Worm (Caenorhabditis elegans) whole organism, late embryonic: Measurements from ENCODE around the gene srr-10.
A peak's percentile ranks its signal among the peaks of the same experiment; 100 is the strongest.

Experiments used
- F13H6.1 ChIP-seq: sonication (generic microtip); optimal IDR thresholded peaks from 2 replicates; lab custom pipeline; 2016; ENCODE audit warnings: missing genetic modification characterization, missing compliant biosample characterization
- T23F11.4 ChIP-seq: fragments of 200-800 bp; sonication (Bioruptor generic); optimal IDR thresholded peaks from 2 replicates; lab custom pipeline; 2018; ENCODE audit warnings: mild to moderate bottlenecking, missing genetic modification characterization, missing compliant biosample characterization
- Y22D7AL.16 ChIP-seq: sonication (generic microtip); optimal IDR thresholded peaks from 2 replicates; lab custom pipeline; 2016; ENCODE audit warnings: missing genetic modification characterization, missing compliant biosample characterization
- ahr-1 ChIP-seq: sonication (generic microtip); optimal IDR thresholded peaks from 2 replicates; lab custom pipeline; 2016; ENCODE audit warnings: missing genetic modification characterization, missing compliant biosample characterization
- ama-1 ChIP-seq: fragments of 150-350 bp; optimal IDR thresholded peaks from 2 replicates; lab custom pipeline; 2014
- ceh-18 ChIP-seq: sonication (generic microtip); optimal IDR thresholded peaks from 2 replicates; lab custom pipeline; 2016; ENCODE audit warnings: missing genetic modification characterization, missing compliant biosample characterization
- ceh-2 ChIP-seq: sonication (generic microtip); optimal IDR thresholded peaks from 2 replicates; lab custom pipeline; 2016; ENCODE audit warnings: missing genotype, missing genetic modification characterization, missing compliant biosample characterization
- ceh-30 ChIP-seq: fragments of 150-350 bp; optimal IDR thresholded peaks from 2 replicates; lab custom pipeline; 2014; ENCODE audit warnings: missing biosample characterization, missing genetic modification characterization
- ceh-34 ChIP-seq: sonication (generic microtip); optimal IDR thresholded peaks from 2 replicates; lab custom pipeline; 2016; ENCODE audit warnings: mild to moderate bottlenecking, missing genetic modification characterization, missing compliant biosample characterization
- ceh-45 ChIP-seq: fragments of 200-800 bp; sonication (Bioruptor generic); IDR thresholded peaks from 2 replicates; pipeline ENCODE4 v1.3.6; 2022; ENCODE audit warnings: missing genetic modification reagents, missing genetic modification characterization, missing compliant biosample characterization
- ceh-48 ChIP-seq: sonication (generic microtip); optimal IDR thresholded peaks from 2 replicates; lab custom pipeline; 2016; ENCODE audit warnings: missing genetic modification characterization, inconsistent platforms, missing compliant biosample characterization
- che-1 ChIP-seq: sonication (generic microtip); optimal IDR thresholded peaks from 2 replicates; lab custom pipeline; 2016; ENCODE audit warnings: mild to moderate bottlenecking, missing genetic modification characterization, missing compliant biosample characterization
- dmd-4 ChIP-seq: sonication (generic microtip); optimal IDR thresholded peaks from 2 replicates; lab custom pipeline; 2016; ENCODE audit warnings: borderline replicate concordance, missing genetic modification characterization, missing compliant biosample characterization
- dve-1 ChIP-seq: sonication (generic microtip); optimal IDR thresholded peaks from 2 replicates; lab custom pipeline; 2017; ENCODE audit warnings: antibody characterized with exemption, mild to moderate bottlenecking, missing genetic modification characterization, missing compliant biosample characterization
- elt-4 ChIP-seq: sonication (generic microtip); optimal IDR thresholded peaks from 2 replicates; lab custom pipeline; 2016; ENCODE audit warnings: missing genetic modification characterization, missing compliant biosample characterization
- fax-1 ChIP-seq: sonication (generic microtip); optimal IDR thresholded peaks from 2 replicates; lab custom pipeline; 2016; ENCODE audit warnings: missing genotype, missing genetic modification characterization, missing compliant biosample characterization
- fkh-6 ChIP-seq: sonication (generic microtip); optimal IDR thresholded peaks from 2 replicates; lab custom pipeline; 2016; ENCODE audit warnings: missing genetic modification characterization, missing compliant biosample characterization
- hlh-13 ChIP-seq: fragments of 200-800 bp; sonication (Bioruptor generic); optimal IDR thresholded peaks from 2 replicates; lab custom pipeline; 2018; ENCODE audit warnings: mild to moderate bottlenecking, missing genetic modification characterization, missing compliant biosample characterization
- hlh-6 ChIP-seq: sonication (generic microtip); optimal IDR thresholded peaks from 2 replicates; lab custom pipeline; 2016; ENCODE audit warnings: missing genotype, missing genetic modification characterization, missing compliant biosample characterization
- hlh-8 ChIP-seq: sonication (generic microtip); optimal IDR thresholded peaks from 2 replicates; lab custom pipeline; 2016; ENCODE audit warnings: missing genotype, missing genetic modification characterization, missing compliant biosample characterization
- mec-3 ChIP-seq: sonication (generic microtip); optimal IDR thresholded peaks from 2 replicates; lab custom pipeline; 2016; ENCODE audit warnings: borderline replicate concordance, missing genetic modification characterization, missing compliant biosample characterization
- nhr-232 ChIP-seq: sonication (generic microtip); optimal IDR thresholded peaks from 2 replicates; lab custom pipeline; 2016; ENCODE audit warnings: missing genetic modification characterization, missing compliant biosample characterization
- pag-3 ChIP-seq: sonication (generic microtip); optimal IDR thresholded peaks from 2 replicates; lab custom pipeline; 2016; ENCODE audit warnings: missing compliant biosample characterization, missing genetic modification characterization, borderline replicate concordance
- pha-2 ChIP-seq: sonication (generic microtip); optimal IDR thresholded peaks from 2 replicates; lab custom pipeline; 2017; ENCODE audit warnings: mild to moderate bottlenecking, missing genetic modification characterization, missing compliant biosample characterization
- pha-4 ChIP-seq: fragments of 150-350 bp; optimal IDR thresholded peaks from 2 replicates; lab custom pipeline; 2018; ENCODE audit warnings: missing biosample characterization, missing genetic modification reagents, missing genetic modification characterization
- pqm-1 ChIP-seq: sonication (generic microtip); optimal IDR thresholded peaks from 2 replicates; lab custom pipeline; 2016; ENCODE audit warnings: missing genetic modification characterization, missing compliant biosample characterization
- ref-2 ChIP-seq: sonication (generic microtip); optimal IDR thresholded peaks from 2 replicates; lab custom pipeline; 2016; ENCODE audit warnings: missing genetic modification characterization, missing compliant biosample characterization
- rnt-1 ChIP-seq: sonication (generic microtip); optimal IDR thresholded peaks from 2 replicates; lab custom pipeline; 2016; ENCODE audit warnings: missing genetic modification characterization, missing compliant biosample characterization
- sdc-2 ChIP-seq: sonication (generic microtip); optimal IDR thresholded peaks from 2 replicates; lab custom pipeline; 2016; ENCODE audit warnings: missing genotype, missing genetic modification characterization, missing compliant biosample characterization
- sox-2 ChIP-seq: fragments of 200-800 bp; sonication (Bioruptor generic); IDR thresholded peaks from 2 replicates; pipeline ENCODE4 v1.3.6; 2022; ENCODE audit warnings: missing genetic modification reagents, missing genetic modification characterization, missing compliant biosample characterization
- syd-9 ChIP-seq: sonication (generic microtip); optimal IDR thresholded peaks from 2 replicates; lab custom pipeline; 2016; ENCODE audit warnings: mild to moderate bottlenecking, missing genetic modification characterization, moderate library complexity, missing compliant biosample characterization
- tbx-2 ChIP-seq: sonication (generic microtip); optimal IDR thresholded peaks from 2 replicates; lab custom pipeline; 2016; ENCODE audit warnings: missing genetic modification characterization, missing compliant biosample characterization
- ttx-3 ChIP-seq: sonication (generic microtip); optimal IDR thresholded peaks from 2 replicates; lab custom pipeline; 2016; ENCODE audit warnings: missing genetic modification reagents, missing genetic modification characterization, missing compliant biosample characterization
- unc-3 ChIP-seq, 2 experiments: fragments of 200-800 bp in 1 of 2; sonication (Bioruptor generic) in 1 of 2; sonication (generic microtip) in 1 of 2; conservative IDR thresholded peaks in 1 of 2; optimal IDR thresholded peaks in 1 of 2; 2 replicates each; pipeline versions ENCODE4 v1.3.6 to Lab custom; 2016 to 2022; ENCODE audit warnings: missing compliant biosample characterization in 2 of 2, missing genetic modification characterization in 2 of 2, missing genetic modification reagents in 1 of 2
- unc-42 ChIP-seq: sonication (generic microtip); optimal IDR thresholded peaks from 2 replicates; lab custom pipeline; 2016; ENCODE audit warnings: missing genotype, missing genetic modification characterization, missing compliant biosample characterization
- unc-55 ChIP-seq: sonication (generic microtip); optimal IDR thresholded peaks from 2 replicates; lab custom pipeline; 2017; ENCODE audit warnings: missing biosample characterization, missing genetic modification reagents, missing genetic modification characterization
- unc-86 ChIP-seq: sonication (generic microtip); optimal IDR thresholded peaks from 2 replicates; lab custom pipeline; 2016; ENCODE audit warnings: missing genetic modification characterization, missing compliant biosample characterization
- ztf-16 ChIP-seq: sonication (generic microtip); optimal IDR thresholded peaks from 2 replicates; lab custom pipeline; 2017; ENCODE audit warnings: missing genetic modification characterization, missing compliant biosample characterization

srr-10 gene

DNA sequence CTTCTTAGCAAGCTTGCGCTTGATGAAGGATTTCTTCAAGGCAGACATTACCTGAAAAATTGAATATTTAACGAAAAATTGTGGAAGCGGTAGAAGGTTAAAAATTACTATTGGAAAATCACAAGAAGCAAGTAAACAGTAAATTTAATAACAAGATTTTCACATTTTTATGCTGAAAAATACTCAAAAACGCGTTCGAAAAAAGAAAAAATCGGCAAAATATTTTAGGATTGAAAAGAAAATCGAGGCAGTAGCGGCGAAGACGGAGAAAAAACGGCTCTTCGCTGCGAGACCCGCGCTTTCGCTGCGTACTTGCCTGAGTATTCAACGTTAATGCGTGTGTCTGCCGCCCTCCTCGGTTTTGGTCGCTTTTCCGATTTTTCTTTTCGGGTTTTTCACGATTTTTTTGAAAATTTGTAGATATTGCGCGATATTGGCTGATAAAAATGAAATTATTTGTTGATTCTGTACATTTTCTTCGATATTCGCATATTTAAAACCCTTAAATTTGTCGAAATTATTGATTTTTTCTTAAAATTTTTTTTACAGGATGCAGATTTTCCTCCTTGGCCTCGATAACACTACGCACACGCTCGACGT lies 40.7 kb downstream of the srr-10 start, which contains the start of the genes rpl-39 and rps-30 (continued):
- no peak for TF ChIP-seq pha-4 (tag; lab: Kevin White, UChicago)
- TF ChIP-seq sox-2 (GFP tag; lab: Robert Waterston, UW), result no peak
- no peak for TF ChIP-seq sdc-2 (tag; lab: Kevin White, UChicago)
- no peak for TF ChIP-seq ceh-2 (tag; lab: Kevin White, UChicago)
- TF ChIP-seq ceh-48 (tag; lab: Kevin White, UChicago), result no peak
- TF ChIP-seq dve-1 (tag; lab: Kevin White, UChicago), result peak; percentile 68
- no peak for TF ChIP-seq ceh-30 (tag; lab: Kevin White, UChicago)
- no peak for TF ChIP-seq che-1 (tag; lab: Kevin White, UChicago)
- no peak for TF ChIP-seq T23F11.4 (GFP tag; lab: Kevin White, UChicago)
- no peak for TF ChIP-seq nhr-232
- TF ChIP-seq fkh-6 (tag; lab: Kevin White, UChicago), result no peak
- no peak for TF ChIP-seq pag-3
- TF ChIP-seq unc-55 (GFP tag; lab: Kevin White, UChicago), result peak; percentile 49
- TF ChIP-seq ref-2 (tag; lab: Kevin White, UChicago), result peak; percentile 13
- TF ChIP-seq dmd-4 (tag; lab: Kevin White, UChicago), result no peak
- peak; percentile 73 for TF ChIP-seq rnt-1 (tag; lab: Kevin White, UChicago)

DNA sequence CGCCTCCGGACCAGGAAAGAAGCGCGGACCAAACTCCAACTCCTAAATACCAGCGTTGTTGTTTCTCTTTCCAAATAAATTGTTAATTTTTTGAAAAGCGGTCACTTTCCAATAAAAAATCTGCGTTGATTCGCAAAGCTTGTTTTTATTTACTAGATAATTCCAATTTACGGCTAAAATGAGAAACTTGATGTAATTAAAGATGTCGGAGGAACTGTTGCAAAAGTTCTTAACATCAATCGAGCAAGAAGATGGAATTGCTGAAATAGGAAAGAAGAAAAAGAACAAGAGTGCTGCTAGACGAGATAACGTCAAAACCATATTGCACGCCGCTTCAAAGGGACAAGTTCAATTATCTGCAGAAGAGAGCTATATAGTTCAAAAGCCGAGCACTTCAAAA lies 41.7 kb downstream of the srr-10 start, which contains the start of gene C26F1.3:
Gene C26F1.3 (plus strand): TSS at position 203 of the 400 bp plus-strand sequence.
- TF ChIP-seq ceh-18 (tag; lab: Kevin White, UChicago) (no peak), hlh-13 (GFP tag; lab: Kevin White, UChicago) (no peak), pha-2 (no peak), ama-1 (lab: Kevin White, UChicago) (no peak), ceh-34 (tag; lab: Kevin White, UChicago) (no peak), unc-3 (GFP tag; conservative IDR thresholded peaks at IDR 0.05; lab: Robert Waterston, UW) (no peak), unc-3 (tag; optimal IDR thresholded peaks at IDR 0.05; lab: Kevin White, UChicago) (no peak), F13H6.1 (tag; lab: Kevin White, UChicago) (no peak), unc-55 (GFP tag; lab: Kevin White, UChicago) (no peak), elt-4 (tag; lab: Kevin White, UChicago) (no peak), pag-3 (no peak), dmd-4 (tag; lab: Kevin White, UChicago) (no peak), mec-3 (tag; lab: Kevin White, UChicago) (no peak), che-1 (tag; lab: Kevin White, UChicago) (no peak), unc-86 (tag; lab: Kevin White, UChicago) (no peak), Y22D7AL.16 (tag; lab: Kevin White, UChicago) (no peak), hlh-6 (tag; lab: Kevin White, UChicago) (no peak), ztf-16 (no peak), pqm-1 (no peak), ahr-1 (tag; lab: Kevin White, UChicago) (no peak), ref-2 (tag; lab: Kevin White, UChicago) (no peak)

DNA sequence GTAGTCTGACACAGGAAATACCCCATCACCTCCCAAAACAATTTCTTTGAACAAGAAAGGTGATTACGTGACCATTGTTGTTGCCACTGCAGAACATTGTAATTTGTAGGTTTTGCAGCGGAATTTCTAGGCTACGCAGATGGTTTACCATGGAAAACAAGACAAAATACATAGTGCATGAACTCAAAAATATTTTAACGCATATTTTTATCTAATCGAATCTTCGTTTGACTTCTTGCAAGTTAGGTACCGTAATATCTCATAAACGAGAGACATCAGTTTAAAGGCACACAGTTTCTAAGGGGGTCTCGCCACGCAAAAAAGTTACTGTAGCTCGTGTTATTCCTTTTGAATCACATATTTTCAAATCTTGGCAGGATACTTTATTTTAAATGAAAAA lies 43.6 kb downstream of the srr-10 start:
- TF ChIP-seq tbx-2 (tag; lab: Kevin White, UChicago) (no peak), T23F11.4 (GFP tag; lab: Kevin White, UChicago) (no peak), syd-9 (tag; lab: Kevin White, UChicago) (no peak)
- TF ChIP-seq, all 69 proteins: peak for 0

DNA sequence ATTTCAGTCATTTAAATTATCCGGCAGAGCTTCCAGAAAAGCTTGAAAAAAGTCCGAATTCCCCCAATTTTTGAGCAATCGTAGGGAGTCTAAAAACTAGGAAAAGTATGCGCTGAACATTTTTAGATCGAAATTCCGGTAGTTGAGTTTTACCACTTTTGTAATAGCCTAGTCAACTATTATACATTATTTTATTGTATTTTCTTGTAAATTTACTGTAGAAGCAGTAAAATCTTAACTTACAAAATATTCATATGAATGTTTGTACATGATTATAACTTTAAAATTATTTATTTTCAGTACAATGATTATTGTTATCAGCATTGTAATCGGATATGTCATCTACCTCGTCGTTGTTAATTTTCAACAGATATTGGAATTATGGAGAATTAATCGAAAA lies 46.1 kb downstream of the srr-10 start, which contains the start of gene cyp-32A1:
Gene cyp-32A1 (plus strand): TSS at position 301 of the 400 bp plus-strand sequence.
- no peak for TF ChIP-seq hlh-8 (tag; lab: Kevin White, UChicago)
- TF ChIP-seq dmd-4 (tag; lab: Kevin White, UChicago), result no peak
- no peak for TF ChIP-seq ceh-45 (GFP tag; lab: Robert Waterston, UW)
- no peak for TF ChIP-seq che-1 (tag; lab: Kevin White, UChicago)
- TF ChIP-seq Y22D7AL.16 (tag; lab: Kevin White, UChicago), result no peak
- TF ChIP-seq ztf-16, result no peak
- TF ChIP-seq ahr-1 (tag; lab: Kevin White, UChicago), result no peak
- TF ChIP-seq sdc-2 (tag; lab: Kevin White, UChicago), result no peak
- no peak for TF ChIP-seq unc-42 (tag; lab: Kevin White, UChicago)
- TF ChIP-seq nhr-232, result no peak
- TF ChIP-seq ttx-3, result no peak
- no peak for TF ChIP-seq fax-1 (tag; lab: Kevin White, UChicago)
- TF ChIP-seq, all 69 proteins: peak for 0
